Worm (Caenorhabditis elegans): ENCODE results near the gene T23F11.11.
A peak's percentile ranks its signal among the peaks of the same experiment; 100 is the strongest.

T23F11.11 gene

DNA sequence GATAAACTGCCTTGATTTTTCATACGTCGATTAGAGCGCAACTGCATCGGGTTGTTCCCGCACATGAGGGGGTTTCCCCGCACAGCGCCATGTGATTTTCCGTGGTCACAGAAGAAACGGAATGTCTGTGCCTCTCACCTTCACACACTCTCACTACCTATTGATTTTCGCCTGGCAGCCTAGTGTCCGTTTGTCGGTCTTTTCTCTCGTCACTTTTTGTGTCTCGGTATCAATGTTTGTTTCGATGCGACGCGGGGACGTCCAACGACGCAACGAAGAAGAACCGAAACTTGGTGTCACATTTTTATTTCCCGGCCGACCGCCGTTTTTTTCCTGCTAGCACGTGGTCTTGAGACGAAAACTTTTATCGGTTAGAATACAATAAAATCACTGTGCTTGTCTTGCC, 22.0 kb downstream of the T23F11.11 start (continued):
- TF ChIP-seq mec-3 (tag; optimal IDR thresholded peaks at IDR 0.05; ENCODE audit: borderline replicate concordance) = no peak
- no peak for TF ChIP-seq hlh-6 (tag; optimal IDR thresholded peaks at IDR 0.05)
- no peak for TF ChIP-seq C38D4.7 (GFP tag; optimal IDR thresholded peaks at IDR 0.05)
- TF ChIP-seq lin-11 (tag; optimal IDR thresholded peaks at IDR 0.05) = no peak
- no peak for TF ChIP-seq syd-9 (tag; optimal IDR thresholded peaks at IDR 0.05)
- TF ChIP-seq ceh-31 (tag; optimal IDR thresholded peaks at IDR 0.05) = peak; percentile 83
- TF ChIP-seq ceh-18 (tag; optimal IDR thresholded peaks at IDR 0.05) = peak; percentile 96
- TF ChIP-seq ahr-1 (tag; optimal IDR thresholded peaks at IDR 0.05) = no peak
- no peak for TF ChIP-seq ceh-45 (GFP tag; IDR thresholded peaks at IDR 0.05)
- no peak for TF ChIP-seq hlh-15 (tag; optimal IDR thresholded peaks at IDR 0.05)
- no peak for TF ChIP-seq fkh-6 (tag; optimal IDR thresholded peaks at IDR 0.05)
- TF ChIP-seq K02D7.2 (tag; optimal IDR thresholded peaks at IDR 0.05) = no peak
- peak; percentile 24 for TF ChIP-seq pat-9 (tag; optimal IDR thresholded peaks at IDR 0.05)
- TF ChIP-seq lim-6 (tag; optimal IDR thresholded peaks at IDR 0.05) = no peak
- peak; percentile 96 for TF ChIP-seq ceh-48 (tag; optimal IDR thresholded peaks at IDR 0.05)
- TF ChIP-seq ama-1 (optimal IDR thresholded peaks at IDR 0.05) = no peak
- TF ChIP-seq nfya-1 (tag; optimal IDR thresholded peaks at IDR 0.05) = peak; percentile 79
- no peak for TF ChIP-seq elt-4 (tag; optimal IDR thresholded peaks at IDR 0.05)
- TF ChIP-seq dve-1 (tag; optimal IDR thresholded peaks at IDR 0.05) = peak; percentile 80
- no peak for TF ChIP-seq hlh-13 (GFP tag; optimal IDR thresholded peaks at IDR 0.05)

DNA sequence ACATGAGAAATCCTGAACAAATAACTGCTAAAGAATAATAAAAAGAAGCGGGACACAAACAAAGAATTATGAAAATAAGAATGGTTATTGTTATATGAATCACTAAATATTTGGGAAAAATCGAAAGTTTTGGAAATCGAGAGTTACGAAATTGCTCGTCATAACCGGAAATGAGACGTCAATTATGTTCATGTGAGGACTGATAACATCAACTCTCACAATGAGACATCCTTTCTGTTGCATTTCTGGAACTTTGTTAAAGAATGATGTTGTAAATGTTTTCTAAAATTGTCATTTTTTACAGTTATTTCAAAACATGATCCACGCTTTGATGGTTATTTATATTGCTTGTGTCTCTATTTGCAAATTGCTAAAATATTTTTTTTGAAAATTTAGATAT, 23.5 kb downstream of the T23F11.11 start, which contains the start of gene T23F11.6:
Gene T23F11.6 (minus strand): TSS at position 45 of the 400 bp plus-strand sequence.
- no peak for TF ChIP-seq ref-2 (tag; optimal IDR thresholded peaks at IDR 0.05)
- no peak for TF ChIP-seq C38D4.7 (GFP tag; optimal IDR thresholded peaks at IDR 0.05)
- no peak for TF ChIP-seq ceh-30 (tag; optimal IDR thresholded peaks at IDR 0.05)
- TF ChIP-seq K02D7.2 (tag; optimal IDR thresholded peaks at IDR 0.05) = no peak
- TF ChIP-seq ahr-1 (tag; optimal IDR thresholded peaks at IDR 0.05) = no peak
- no peak for TF ChIP-seq ceh-14 (tag; optimal IDR thresholded peaks at IDR 0.05)
- TF ChIP-seq sox-4 (tag; optimal IDR thresholded peaks at IDR 0.05) = no peak
- TF ChIP-seq pha-2 (tag; optimal IDR thresholded peaks at IDR 0.05) = no peak
- no peak for TF ChIP-seq gmeb-2 (tag; optimal IDR thresholded peaks at IDR 0.05)
- no peak for TF ChIP-seq Y22D7AL.16 (tag; optimal IDR thresholded peaks at IDR 0.05)
- no peak for TF ChIP-seq rnt-1 (tag; optimal IDR thresholded peaks at IDR 0.05)
- no peak for TF ChIP-seq ttx-3 (tag; optimal IDR thresholded peaks at IDR 0.05)
- no peak for TF ChIP-seq ceh-48 (tag; optimal IDR thresholded peaks at IDR 0.05)
- TF ChIP-seq dve-1 (tag; optimal IDR thresholded peaks at IDR 0.05) = no peak
- no peak for TF ChIP-seq elt-2 (tag; optimal IDR thresholded peaks at IDR 0.05)
- no peak for TF ChIP-seq eyg-1 (tag; optimal IDR thresholded peaks at IDR 0.05)

DNA sequence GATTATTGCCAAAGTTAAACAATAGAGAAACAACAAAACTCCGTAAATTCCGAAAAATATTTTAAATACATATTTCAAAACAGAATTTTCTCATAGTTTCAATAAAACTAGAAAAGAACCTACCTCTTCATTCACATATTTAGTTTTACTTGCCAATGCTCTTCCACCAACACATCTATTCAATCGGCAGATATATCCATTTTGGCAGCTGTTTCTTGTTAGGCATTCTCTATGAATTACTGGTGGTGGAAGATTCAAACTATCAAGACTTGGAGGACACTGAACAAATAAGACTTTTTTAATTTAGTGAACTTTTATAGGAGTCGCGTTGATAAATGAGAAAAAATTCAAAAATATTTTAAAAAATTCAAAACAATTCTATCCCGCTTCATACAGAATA, 24.1 kb downstream of the T23F11.11 start:
- no peak for TF ChIP-seq ref-2 (tag; optimal IDR thresholded peaks at IDR 0.05)
- TF ChIP-seq pha-4 (tag; optimal IDR thresholded peaks at IDR 0.05) = no peak
- TF ChIP-seq pqm-1 (tag; optimal IDR thresholded peaks at IDR 0.05) = no peak
- no peak for TF ChIP-seq fkh-6 (tag; optimal IDR thresholded peaks at IDR 0.05)
- TF ChIP-seq mec-3 (tag; optimal IDR thresholded peaks at IDR 0.05; ENCODE audit: borderline replicate concordance) = no peak
- TF ChIP-seq pat-9 (tag; optimal IDR thresholded peaks at IDR 0.05) = no peak
- TF ChIP-seq gmeb-2 (tag; optimal IDR thresholded peaks at IDR 0.05) = no peak

- TF ChIP-seq hlh-8 (tag; optimal IDR thresholded peaks at IDR 0.05) (no peak), ets-4 (tag; optimal IDR thresholded peaks at IDR 0.05) (no peak), hlh-6 (tag; optimal IDR thresholded peaks at IDR 0.05) (no peak), ceh-45 (GFP tag; IDR thresholded peaks at IDR 0.05) (no peak), ceh-2 (tag; optimal IDR thresholded peaks at IDR 0.05) (no peak), hlh-13 (GFP tag; optimal IDR thresholded peaks at IDR 0.05) (no peak), unc-86 (tag; optimal IDR thresholded peaks at IDR 0.05) (no peak), C38D4.7 (GFP tag; optimal IDR thresholded peaks at IDR 0.05) (no peak), madf-2 (tag; optimal IDR thresholded peaks at IDR 0.05) (no peak), T23F11.4 (GFP tag; optimal IDR thresholded peaks at IDR 0.05) (no peak), gmeb-2 (tag; optimal IDR thresholded peaks at IDR 0.05) (no peak), K02D7.2 (tag; optimal IDR thresholded peaks at IDR 0.05) (no peak), sdc-2 (tag; optimal IDR thresholded peaks at IDR 0.05) (no peak), Y22D7AL.16 (tag; optimal IDR thresholded peaks at IDR 0.05) (no peak), pqm-1 (tag; optimal IDR thresholded peaks at IDR 0.05) (no peak), syd-9 (tag; optimal IDR thresholded peaks at IDR 0.05) (no peak), zip-5 (tag; optimal IDR thresholded peaks at IDR 0.05) (no peak), dve-1 (tag; optimal IDR thresholded peaks at IDR 0.05) (no peak), ahr-1 (tag; optimal IDR thresholded peaks at IDR 0.05) (no peak), pros-1 (tag; optimal IDR thresholded peaks at IDR 0.05) (no peak)
These were observed 25.1 kb downstream of the T23F11.11 start, which contains the start of gene pqn-29 for ce11 chrIII:4646246-4646645. pqn-29 (minus strand) TSS chrIII:4646346.

Data from whole organism, late embryonic.